Worm (Caenorhabditis elegans) whole organism, L1 larva: ENCODE measurements around the gene F46C8.8.

Experiments used
- C16A3.4 ChIP-seq: fragments of 150-350 bp; optimal IDR thresholded peaks from 2 replicates; lab custom pipeline; 2014; ENCODE audit warnings: missing biosample characterization, missing genetic modification characterization
- F16B12.6 ChIP-seq: fragments of 150-350 bp; optimal IDR thresholded peaks from 2 replicates; lab custom pipeline; 2014; ENCODE audit warnings: missing biosample characterization, missing genetic modification characterization
- Y116A8C.19 ChIP-seq: sonication (generic microtip); optimal IDR thresholded peaks from 2 replicates; lab custom pipeline; 2016; ENCODE audit warnings: missing compliant biosample characterization, missing genetic modification characterization, borderline replicate concordance
- aha-1 ChIP-seq: fragments of 150-350 bp; optimal IDR thresholded peaks from 2 replicates; lab custom pipeline; 2014; ENCODE audit warnings: missing biosample characterization, missing genetic modification characterization
- alr-1 ChIP-seq: fragments of 200-800 bp; sonication (Bioruptor generic); optimal IDR thresholded peaks from 2 replicates; lab custom pipeline; 2018; ENCODE audit warnings: borderline replicate concordance, mild to moderate bottlenecking, missing genetic modification characterization, missing compliant biosample characterization
- aly-2 ChIP-seq: fragments of 150-350 bp; optimal IDR thresholded peaks from 2 replicates; lab custom pipeline; 2014; ENCODE audit warnings: missing biosample characterization, missing genetic modification characterization
- ama-1 ChIP-seq: fragments of 150-350 bp; optimal IDR thresholded peaks from 2 replicates; lab custom pipeline; 2014
- ceh-90 ChIP-seq: sonication (generic microtip); optimal IDR thresholded peaks from 2 replicates; lab custom pipeline; 2016; ENCODE audit warnings: missing genetic modification characterization, missing compliant biosample characterization
- ces-1 ChIP-seq: fragments of 150-350 bp; optimal IDR thresholded peaks from 2 replicates; lab custom pipeline; 2014; ENCODE audit warnings: missing biosample characterization, missing genetic modification reagents, missing genetic modification characterization
- dpl-1 ChIP-seq, 3 experiments: fragments of 150-350 bp in 2 of 3; sonication (generic microtip) in 1 of 3; optimal IDR thresholded peaks; 2 replicates each; lab custom pipeline; 2014 to 2017; ENCODE audit warnings: missing biosample characterization in 3 of 3, missing genetic modification characterization in 3 of 3, missing genetic modification reagents in 3 of 3
- dsc-1 ChIP-seq: sonication (generic microtip); optimal IDR thresholded peaks from 2 replicates; lab custom pipeline; 2016; ENCODE audit warnings: mild to moderate bottlenecking, missing genetic modification characterization, missing compliant biosample characterization
- efl-1 ChIP-seq, 4 experiments: fragments of 150-350 bp; optimal IDR thresholded peaks in 3 of 4; peaks in 1 of 4; 1 replicate in 1 of 4; 2 replicates in 3 of 4; lab custom pipeline; 2014; ENCODE audit warnings: missing biosample characterization in 2 of 4, missing genetic modification characterization in 2 of 4, missing genetic modification reagents in 2 of 4
- efl-3 ChIP-seq: fragments of 200-800 bp; sonication (Bioruptor generic); optimal IDR thresholded peaks from 2 replicates; lab custom pipeline; 2018; ENCODE audit warnings: mild to moderate bottlenecking, missing genetic modification characterization, missing compliant biosample characterization
- egl-13 ChIP-seq: sonication (generic microtip); optimal IDR thresholded peaks from 2 replicates; lab custom pipeline; 2016; ENCODE audit warnings: missing genotype, missing genetic modification reagents, missing genetic modification characterization, missing compliant biosample characterization
- elt-3 ChIP-seq, 6 experiments: fragments of 150-350 bp in 1 of 6; sonication (generic microtip); optimal IDR thresholded peaks; 2 replicates each; lab custom pipeline; 2017 to 2018; ENCODE audit warnings: missing biosample characterization in 6 of 6, missing genetic modification characterization in 6 of 6, inconsistent platforms in 1 of 6
- fkh-10 ChIP-seq: sonication (generic microtip); optimal IDR thresholded peaks from 2 replicates; lab custom pipeline; 2017; ENCODE audit warnings: missing biosample characterization, missing genetic modification reagents, missing genetic modification characterization
- fkh-4 ChIP-seq: sonication (generic microtip); optimal IDR thresholded peaks from 2 replicates; lab custom pipeline; 2016; ENCODE audit warnings: missing compliant biosample characterization, missing genetic modification characterization, borderline replicate concordance
- fkh-8 ChIP-seq: sonication (generic microtip); optimal IDR thresholded peaks from 2 replicates; lab custom pipeline; 2016; ENCODE audit warnings: mild to moderate bottlenecking, missing genetic modification characterization, missing compliant biosample characterization
- fos-1 ChIP-seq: fragments of 150-350 bp; optimal IDR thresholded peaks from 2 replicates; lab custom pipeline; 2014; ENCODE audit warnings: missing biosample characterization, missing genetic modification characterization
- grh-1 ChIP-seq: fragments of 200-800 bp; sonication (Bioruptor generic); IDR thresholded peaks from 2 replicates; pipeline ENCODE4 v1.3.6; 2022; ENCODE audit warnings: missing genetic modification reagents, missing genetic modification characterization, missing compliant biosample characterization
- hlh-17 ChIP-seq: fragments of 200-800 bp; sonication (Bioruptor generic); optimal IDR thresholded peaks from 2 replicates; lab custom pipeline; 2018; ENCODE audit warnings: missing genetic modification characterization, mild to moderate bottlenecking, missing compliant biosample characterization, moderate library complexity, borderline replicate concordance
- lin-35 ChIP-seq, 2 experiments: fragments of 150-350 bp; optimal IDR thresholded peaks; 2 replicates each; lab custom pipeline; 2014; ENCODE audit warnings: missing biosample characterization in 2 of 2, missing genetic modification characterization in 2 of 2, missing genetic modification reagents in 2 of 2
- lin-39 ChIP-seq: fragments of 150-350 bp; optimal IDR thresholded peaks from 2 replicates; lab custom pipeline; 2014; ENCODE audit warnings: missing biosample characterization, missing genetic modification reagents, missing genetic modification characterization
- lir-3 ChIP-seq: sonication (generic microtip); optimal IDR thresholded peaks from 2 replicates; lab custom pipeline; 2016; ENCODE audit warnings: mild to moderate bottlenecking, missing genetic modification characterization, moderate library complexity, missing compliant biosample characterization; ENCODE audit not compliant: poor library complexity
- lsy-2 ChIP-seq, 2 experiments: fragments of 150-350 bp; optimal IDR thresholded peaks; 2 replicates each; lab custom pipeline; 2014; ENCODE audit warnings: missing biosample characterization in 2 of 2, missing genetic modification characterization in 2 of 2
- mep-1 ChIP-seq: fragments of 150-350 bp; optimal IDR thresholded peaks from 2 replicates; lab custom pipeline; 2014; ENCODE audit warnings: missing biosample characterization, missing genetic modification characterization
- nhr-19 ChIP-seq: fragments of 200-800 bp; sonication (Bioruptor generic); conservative IDR thresholded peaks from 2 replicates; pipeline ENCODE4 v1.3.6; 2022; ENCODE audit warnings: missing genetic modification characterization, missing compliant biosample characterization
- nhr-20 ChIP-seq: sonication (generic microtip); optimal IDR thresholded peaks from 2 replicates; lab custom pipeline; 2016; ENCODE audit warnings: mild to moderate bottlenecking, missing genetic modification characterization, missing compliant biosample characterization
- nhr-237 ChIP-seq: fragments of 150-350 bp; optimal IDR thresholded peaks from 2 replicates; lab custom pipeline; 2014; ENCODE audit warnings: missing biosample characterization, missing genetic modification characterization
- nhr-28 ChIP-seq: fragments of 150-350 bp; optimal IDR thresholded peaks from 2 replicates; lab custom pipeline; 2014; ENCODE audit warnings: missing biosample characterization, missing genetic modification characterization
- nhr-47 ChIP-seq: sonication (generic microtip); optimal IDR thresholded peaks from 2 replicates; lab custom pipeline; 2016; ENCODE audit warnings: mild to moderate bottlenecking, missing genetic modification characterization, moderate library complexity, missing compliant biosample characterization
- nhr-84 ChIP-seq: sonication (generic microtip); optimal IDR thresholded peaks from 2 replicates; lab custom pipeline; 2017; ENCODE audit warnings: missing biosample characterization, missing genetic modification characterization
- pag-3 ChIP-seq: sonication (generic microtip); optimal IDR thresholded peaks from 2 replicates; lab custom pipeline; 2017; ENCODE audit warnings: missing genetic modification characterization, mild to moderate bottlenecking, missing compliant biosample characterization, antibody characterized with exemption, borderline replicate concordance; ENCODE audit not compliant: insufficient read depth
- pax-3 ChIP-seq: fragments of 200-800 bp; sonication (Bioruptor generic); optimal IDR thresholded peaks from 2 replicates; lab custom pipeline; 2018; ENCODE audit warnings: mild to moderate bottlenecking, missing genetic modification characterization, moderate library complexity, missing compliant biosample characterization
- skn-1 ChIP-seq: fragments of 150-350 bp; optimal IDR thresholded peaks from 2 replicates; lab custom pipeline; 2014; ENCODE audit warnings: missing biosample characterization, missing genetic modification characterization
- snpc-4 ChIP-seq: fragments of 150-350 bp; optimal IDR thresholded peaks from 2 replicates; lab custom pipeline; 2014; ENCODE audit warnings: missing biosample characterization, missing genetic modification characterization
- sox-4 ChIP-seq: sonication (generic microtip); optimal IDR thresholded peaks from 2 replicates; lab custom pipeline; 2016; ENCODE audit warnings: missing genetic modification characterization, missing compliant biosample characterization
- sptf-1 ChIP-seq: fragments of 150-350 bp; optimal IDR thresholded peaks from 2 replicates; lab custom pipeline; 2014; ENCODE audit warnings: missing biosample characterization, missing genetic modification characterization
- unc-130 ChIP-seq: fragments of 150-350 bp; optimal IDR thresholded peaks from 2 replicates; lab custom pipeline; 2017; ENCODE audit warnings: missing biosample characterization, missing genetic modification characterization, inconsistent platforms
- unc-30 ChIP-seq: sonication (generic microtip); optimal IDR thresholded peaks from 2 replicates; lab custom pipeline; 2017; ENCODE audit warnings: missing biosample characterization, missing genetic modification characterization
- zip-4 ChIP-seq: fragments of 200-800 bp; sonication (Bioruptor generic); optimal IDR thresholded peaks from 2 replicates; lab custom pipeline; 2018; ENCODE audit warnings: mild to moderate bottlenecking, missing genetic modification characterization, moderate library complexity, missing compliant biosample characterization

The F46C8.8 gene

ce11 chrX:7573629-7574028 is 19.4 kb upstream of the F46C8.8 start (continued):
- peak; percentile 41 for TF ChIP-seq pag-3 (tag; lab: Kevin White, UChicago)
- TF ChIP-seq dsc-1 (tag; lab: Kevin White, UChicago) = peak; percentile 76
- no peak for TF ChIP-seq sptf-1
- peak; percentile 28 for TF ChIP-seq fkh-4 (tag; lab: Kevin White, UChicago)

- TF ChIP-seq efl-3 (GFP tag; lab: Kevin White, UChicago) (no peak), fkh-10 (GFP tag; lab: Kevin White, UChicago) (no peak), fkh-8 (tag; lab: Kevin White, UChicago) (no peak), pax-3 (tag; lab: Kevin White, UChicago) (no peak), mep-1 (tag; lab: Kevin White, UChicago) (no peak), snpc-4 (tag; lab: Kevin White, UChicago) (no peak), aly-2 (tag; lab: Kevin White, UChicago) (no peak), sox-4 (tag; lab: Kevin White, UChicago) (no peak), efl-1 (optimal IDR thresholded peaks at IDR 0.05; lab: Kevin White, UChicago) (no peak), efl-1 (GFP tag; optimal IDR thresholded peaks at IDR 0.05 in 1 of 2; lab: Kevin White, UChicago) (no peak), fos-1 (tag; lab: Kevin White, UChicago) (no peak), ceh-90 (no peak), grh-1 (GFP tag; lab: Robert Waterston, UW) (no peak), elt-3 (tag; optimal IDR thresholded peaks at IDR 0.05; lab: Kevin White, UChicago) (no peak), nhr-47 (tag; lab: Kevin White, UChicago) (no peak)
Measured at ce11 chrX:7573572-7573628, 19.2 kb upstream of the F46C8.8 start, which contains the start of the genes unc-98 and F08C6.18. TSS of gene unc-98 (minus strand) at chrX:7573619. TSS of gene F08C6.18 (minus strand) at chrX:7573628.

- TF ChIP-seq dsc-1 (tag; lab: Kevin White, UChicago) = peak; percentile 72
- no peak for TF ChIP-seq C16A3.4 (tag; lab: Kevin White, UChicago)
- no peak for TF ChIP-seq elt-3 (tag; optimal IDR thresholded peaks at IDR 0.05; lab: Kevin White, UChicago)
- no peak for TF ChIP-seq nhr-19 (GFP tag; lab: Robert Waterston, UW)
- TF ChIP-seq efl-1 (optimal IDR thresholded peaks at IDR 0.05; lab: Kevin White, UChicago) = no peak
- TF ChIP-seq efl-1 (GFP tag; optimal IDR thresholded peaks at IDR 0.05 in 1 of 2; lab: Kevin White, UChicago) = peak in 1 of 2 experiments; percentile 87
- TF ChIP-seq snpc-4 (tag; lab: Kevin White, UChicago) = no peak
- no peak for TF ChIP-seq nhr-28 (tag; lab: Kevin White, UChicago)
- no peak for TF ChIP-seq lir-3 (tag; lab: Kevin White, UChicago)
- TF ChIP-seq nhr-84 (tag; lab: Kevin White, UChicago) = no peak
- no peak for TF ChIP-seq zip-4 (GFP tag; lab: Kevin White, UChicago)
Measured at ce11 chrX:7573172-7573571, 18.9 kb upstream of the F46C8.8 start.

- no peak for TF ChIP-seq unc-130
Measured at ce11 chrX:7572057-7572456, 17.8 kb upstream of the F46C8.8 start, which contains the start of gene pcyt-1. TSS of gene pcyt-1 (plus strand) at chrX:7572357.

ce11 chrX:7569685-7570518 is 15.7 kb upstream of the F46C8.8 start, which contains the start of gene apy-1:
TSS of gene apy-1 (minus strand) at chrX:7569722.
- TF ChIP-seq unc-130 (no peak), lin-35 (GFP tag; optimal IDR thresholded peaks at IDR 0.05; lab: Kevin White, UChicago) (peak in 1 of 2 experiments; percentile 48), egl-13 (tag; lab: Kevin White, UChicago) (peak; percentile 66), lsy-2 (tag; optimal IDR thresholded peaks at IDR 0.05; lab: Kevin White, UChicago) (peak; percentile 31 to 34), ceh-90 (peak; percentile 59), unc-30 (tag; lab: Kevin White, UChicago) (no peak), alr-1 (no peak), skn-1 (tag; lab: Kevin White, UChicago) (no peak), sptf-1 (no peak), nhr-19 (GFP tag; lab: Robert Waterston, UW) (peak; percentile 13; the same call in 1 of the 2 replicates), aha-1 (tag; lab: Kevin White, UChicago) (no peak), nhr-84 (tag; lab: Kevin White, UChicago) (no peak), dsc-1 (tag; lab: Kevin White, UChicago) (peak; percentile 40), F16B12.6 (tag; lab: Kevin White, UChicago) (no peak), nhr-20 (tag; lab: Kevin White, UChicago) (peak; percentile 31), ces-1 (GFP tag; lab: Kevin White, UChicago) (no peak), aly-2 (tag; lab: Kevin White, UChicago) (no peak), ama-1 (no peak), Y116A8C.19 (no peak), dpl-1 (GFP tag; optimal IDR thresholded peaks at IDR 0.05; lab: Kevin White, UChicago) (no peak), lin-39 (no peak), hlh-17 (GFP tag; lab: Kevin White, UChicago) (no peak), nhr-237 (tag; lab: Kevin White, UChicago) (no peak)
